Fruit fly (Drosophila melanogaster) whole organism, wandering third instar larva: Measurements from ENCODE around the gene Lamtor5.

Experiments
- Abd-B ChIP-seq: fragments of >200 bp; optimal IDR thresholded peaks from 2 replicates; lab custom pipeline; 2017; ENCODE audit warnings: missing biosample characterization, missing genetic modification characterization
- GATAd ChIP-seq: sonication (Bioruptor generic); optimal IDR thresholded peaks from 2 replicates; lab custom pipeline; 2016; ENCODE audit warnings: missing biosample characterization, missing genetic modification characterization
- Hr78 ChIP-seq: fragments of >200 bp; optimal IDR thresholded peaks from 2 replicates; lab custom pipeline; 2017; ENCODE audit warnings: missing biosample characterization, missing genetic modification characterization
- dl ChIP-seq, 2 experiments: fragments of 175-275, 200-275 bp in 1 of 2; fragments of 200-275 bp in 1 of 2; sonication (Bioruptor generic); optimal IDR thresholded peaks; lab custom pipeline; 2018; ENCODE audit warnings: mild to moderate bottlenecking in 2 of 2, missing biosample characterization in 2 of 2, missing genetic modification characterization in 2 of 2, moderate library complexity in 2 of 2; ENCODE audit not compliant: partially characterized antibody in 2 of 2, insufficient read depth in 1 of 2

- TF ChIP-seq dl (GFP tag; optimal IDR thresholded peaks at IDR 0.05; lab: Kevin White, UChicago; ENCODE audit: insufficient read depth in 1 of 2, partially characterized antibody in 2 of 2) (no peak), Abd-B (GFP tag; lab: Kevin White, UChicago) (no peak), GATAd (GFP tag; lab: Kevin White, UChicago) (no peak), Hr78 (no peak)
Measured at dm6 chrX:1820241-1820640, 38.5 kb downstream of the Lamtor5 start, which contains the start of gene CG14810.
